Worm (Caenorhabditis elegans): Measurements from ENCODE around the gene sand-1.

sand-1 gene

ce11 chrIV:5337649-5338048 is 29.0 kb upstream of the sand-1 start:
- TF ChIP-seq nhr-77 (tag; optimal IDR thresholded peaks at IDR 0.05), result no peak

- TF ChIP-seq nhr-77 (tag; optimal IDR thresholded peaks at IDR 0.05), result no peak
- TF ChIP-seq elt-3 (tag; optimal IDR thresholded peaks at IDR 0.05), result peak in 1 of 3 experiments; percentile 24
These were observed 27.4 kb upstream of the sand-1 start, which contains the start of gene Y4C6B.2 for ce11 chrIV:5339255-5339654. Y4C6B.2 (plus strand) TSS chrIV:5339574.

- TF ChIP-seq nfya-1 (tag; optimal IDR thresholded peaks at IDR 0.05; ENCODE audit: insufficient read depth) (peak; percentile 13), jun-1 (tag; optimal IDR thresholded peaks at IDR 0.05) (no peak), pqm-1 (tag; optimal IDR thresholded peaks at IDR 0.05) (peak; percentile 22), tbx-2 (tag; optimal IDR thresholded peaks at IDR 0.05) (no peak), nhr-43 (tag; optimal IDR thresholded peaks at IDR 0.05; ENCODE audit: poor library complexity, severe bottlenecking) (peak; percentile 17), elt-2 (tag; optimal IDR thresholded peaks at IDR 0.05) (peak; percentile 30)
These were observed 22.5 kb upstream of the sand-1 start for ce11 chrIV:5344168-5344567.

ce11 chrIV:5350480-5351193 is 16.0 kb upstream of the sand-1 start, which contains the start of gene gba-4:
gba-4 (minus strand) TSS chrIV:5350897.
- TF ChIP-seq elt-2 (tag; optimal IDR thresholded peaks at IDR 0.05), result peak; percentile 81
- TF ChIP-seq pqm-1 (tag; optimal IDR thresholded peaks at IDR 0.05), result peak; percentile 42

- TF ChIP-seq nhr-237 (tag; optimal IDR thresholded peaks at IDR 0.05), result no peak
These were observed 13.3 kb upstream of the sand-1 start, which contains the start of gene Y4C6B.7 for ce11 chrIV:5353364-5353763. Y4C6B.7 (minus strand) TSS chrIV:5353464.

- TF ChIP-seq eor-1 (tag; optimal IDR thresholded peaks at IDR 0.05) (no peak), daf-12 (tag; optimal IDR thresholded peaks at IDR 0.05) (no peak), lin-39 (tag; optimal IDR thresholded peaks at IDR 0.05) (no peak), elt-1 (tag; optimal IDR thresholded peaks at IDR 0.05) (no peak), unc-62 (GFP tag; optimal IDR thresholded peaks at IDR 0.05) (no peak), lin-15B (tag; optimal IDR thresholded peaks at IDR 0.05) (peak; percentile 30), nfya-1 (tag; optimal IDR thresholded peaks at IDR 0.05; ENCODE audit: insufficient read depth) (peak; percentile 22)
These were observed 12.5 kb upstream of the sand-1 start, which contains the start of gene Y4C6B.1 for ce11 chrIV:5354124-5354523. Y4C6B.1 (plus strand) TSS chrIV:5354488.

ce11 chrIV:5354564-5354963 is 12.1 kb upstream of the sand-1 start:
- TF ChIP-seq elt-1 (tag; optimal IDR thresholded peaks at IDR 0.05) (no peak), sea-2 (GFP tag; optimal IDR thresholded peaks at IDR 0.05) (no peak), egl-27 (tag; optimal IDR thresholded peaks at IDR 0.05) (no peak), elt-3 (tag; optimal IDR thresholded peaks at IDR 0.05) (no peak), nhr-43 (tag; optimal IDR thresholded peaks at IDR 0.05; ENCODE audit: poor library complexity, severe bottlenecking) (no peak), nhr-28 (tag; optimal IDR thresholded peaks at IDR 0.05) (no peak), ztf-4 (tag; optimal IDR thresholded peaks at IDR 0.05) (no peak), snpc-4 (tag; optimal IDR thresholded peaks at IDR 0.05) (no peak)

ce11 chrIV:5360533-5360932 is 6.1 kb upstream of the sand-1 start, which contains the start of gene F41H10.5:
F41H10.5 (plus strand) TSS chrIV:5360907.
- TF ChIP-seq hmg-11 (tag; optimal IDR thresholded peaks at IDR 0.05), result no peak
- peak; percentile 89 for TF ChIP-seq nfya-1 (tag; optimal IDR thresholded peaks at IDR 0.05; ENCODE audit: insufficient read depth)
- TF ChIP-seq elt-1 (tag; optimal IDR thresholded peaks at IDR 0.05), result no peak
- TF ChIP-seq mml-1 (tag; optimal IDR thresholded peaks at IDR 0.05), result no peak
- TF ChIP-seq ZK546.5 (tag; optimal IDR thresholded peaks at IDR 0.05), result no peak
- no peak for TF ChIP-seq skn-1 (tag; optimal IDR thresholded peaks at IDR 0.05)
- TF ChIP-seq ceh-9 (tag; optimal IDR thresholded peaks at IDR 0.05), result no peak
